Worm (Caenorhabditis elegans): ENCODE data around the gene ZK1290.15.

Gene ZK1290.15

ce11 chrII:7529078-7529683 is 5.8 kb downstream of the ZK1290.15 start, which contains the start of gene ZK1290.5:
ZK1290.5 (plus strand) TSS chrII:7529643.
- peak; percentile 75 for TF ChIP-seq mml-1 (tag; optimal IDR thresholded peaks at IDR 0.05)
- TF ChIP-seq fos-1 (tag; optimal IDR thresholded peaks at IDR 0.05): peak; percentile 60
- peak; percentile 62 for TF ChIP-seq tbx-2 (tag; optimal IDR thresholded peaks at IDR 0.05)
- no peak for TF ChIP-seq nhr-28 (tag; optimal IDR thresholded peaks at IDR 0.05)
- peak; percentile 1 to 61 (median 49) for TF ChIP-seq elt-3 (tag; optimal IDR thresholded peaks at IDR 0.05)
- no peak for TF ChIP-seq daf-12 (tag; optimal IDR thresholded peaks at IDR 0.05)
- peak; percentile 84 for TF ChIP-seq lsy-12 (tag; optimal IDR thresholded peaks at IDR 0.05)
- no peak for TF ChIP-seq ztf-11 (tag; optimal IDR thresholded peaks at IDR 0.05)
- TF ChIP-seq aly-2 (tag; optimal IDR thresholded peaks at IDR 0.05): no peak
- TF ChIP-seq mdl-1 (tag; optimal IDR thresholded peaks at IDR 0.05): peak; percentile 53
- TF ChIP-seq nhr-76 (tag; optimal IDR thresholded peaks at IDR 0.05): no peak
- peak; percentile 94 for TF ChIP-seq elt-2 (tag; optimal IDR thresholded peaks at IDR 0.05)
- peak; percentile 67 for TF ChIP-seq lin-39 (tag; optimal IDR thresholded peaks at IDR 0.05)
- TF ChIP-seq nhr-25 (tag; optimal IDR thresholded peaks at IDR 0.05): peak; percentile 86
- TF ChIP-seq ceh-28 (tag; optimal IDR thresholded peaks at IDR 0.05): peak; percentile 60
- TF ChIP-seq ceh-9 (tag; optimal IDR thresholded peaks at IDR 0.05): no peak
- TF ChIP-seq elt-1 (tag; optimal IDR thresholded peaks at IDR 0.05): peak; percentile 20
- TF ChIP-seq nhr-12 (tag; optimal IDR thresholded peaks at IDR 0.05): no peak
- TF ChIP-seq lin-15B (tag; optimal IDR thresholded peaks at IDR 0.05): peak; percentile 58
- TF ChIP-seq ZK546.5 (tag; optimal IDR thresholded peaks at IDR 0.05): no peak
- peak; percentile 35 for TF ChIP-seq snpc-4 (tag; optimal IDR thresholded peaks at IDR 0.05)
- TF ChIP-seq sea-2 (GFP tag; optimal IDR thresholded peaks at IDR 0.05): no peak
- no peak for TF ChIP-seq zag-1 (tag; optimal IDR thresholded peaks at IDR 0.05)
- no peak for TF ChIP-seq nhr-67 (tag; optimal IDR thresholded peaks at IDR 0.05)
- no peak for TF ChIP-seq unc-39 (tag; optimal IDR thresholded peaks at IDR 0.05)
- peak; percentile 80 for TF ChIP-seq nhr-11 (tag; optimal IDR thresholded peaks at IDR 0.05)
- TF ChIP-seq jun-1 (tag; optimal IDR thresholded peaks at IDR 0.05): peak; percentile 93
- TF ChIP-seq fkh-10 (GFP tag; optimal IDR thresholded peaks at IDR 0.05): no peak
- TF ChIP-seq nfya-1 (tag; optimal IDR thresholded peaks at IDR 0.05; ENCODE audit: insufficient read depth): peak; percentile 87
- peak; percentile 92 for TF ChIP-seq nhr-23 (tag; optimal IDR thresholded peaks at IDR 0.05)
- TF ChIP-seq eor-1 (tag; optimal IDR thresholded peaks at IDR 0.05): no peak
- peak; percentile 71 for TF ChIP-seq skn-1 (tag; optimal IDR thresholded peaks at IDR 0.05)
- no peak for TF ChIP-seq nhr-237 (tag; optimal IDR thresholded peaks at IDR 0.05)
- no peak for TF ChIP-seq ama-1 (optimal IDR thresholded peaks at IDR 0.05)
- no peak for TF ChIP-seq nhr-77 (tag; optimal IDR thresholded peaks at IDR 0.05)
- TF ChIP-seq fkh-2 (tag; optimal IDR thresholded peaks at IDR 0.05): no peak
- no peak for TF ChIP-seq hmg-11 (tag; optimal IDR thresholded peaks at IDR 0.05)
- peak; percentile 84 for TF ChIP-seq pha-4 (tag; optimal IDR thresholded peaks at IDR 0.05)
- peak; percentile 35 for TF ChIP-seq ztf-4 (tag; optimal IDR thresholded peaks at IDR 0.05)
- no peak for TF ChIP-seq R02D3.7 (tag; optimal IDR thresholded peaks at IDR 0.05)
- no peak for TF ChIP-seq ceh-16 (tag; optimal IDR thresholded peaks at IDR 0.05)
- peak; percentile 51 for TF ChIP-seq egl-5 (tag; optimal IDR thresholded peaks at IDR 0.05)
- peak; percentile 73 for TF ChIP-seq pqm-1 (tag; optimal IDR thresholded peaks at IDR 0.05)
- peak; percentile 34 for TF ChIP-seq unc-62 (GFP tag; optimal IDR thresholded peaks at IDR 0.05)
- TF ChIP-seq nhr-43 (tag; optimal IDR thresholded peaks at IDR 0.05; ENCODE audit: poor library complexity, severe bottlenecking): peak; percentile 91
- peak; percentile 77 for TF ChIP-seq egl-27 (tag; optimal IDR thresholded peaks at IDR 0.05)
- TF ChIP-seq ceh-82 (tag; optimal IDR thresholded peaks at IDR 0.05): no peak

All from whole organism, L3 larva.